Fruit fly (Drosophila melanogaster): ENCODE results near the gene CG9008.
A peak's percentile ranks its signal among the peaks of the same experiment; 100 is the strongest.

Gene CG9008

dm6 chr2L:13783264-13784154, 3.5 kb upstream of the CG9008 start, which contains the start of gene Eato (continued):
- TF ChIP-seq CG31627 (GFP tag; optimal IDR thresholded peaks at IDR 0.05), result peak; percentile 33
- TF ChIP-seq topi (GFP tag; optimal IDR thresholded peaks at IDR 0.05), result peak; percentile 6
- no peak for TF ChIP-seq CG11762 (GFP tag; optimal IDR thresholded peaks at IDR 0.05; ENCODE audit: insufficient read depth)
- TF ChIP-seq pdm3 (GFP tag; optimal IDR thresholded peaks at IDR 0.05), result no peak
- TF ChIP-seq CG6276 (GFP tag; optimal IDR thresholded peaks at IDR 0.05), result no peak
- TF ChIP-seq CG8319 (GFP tag; optimal IDR thresholded peaks at IDR 0.05), result peak; percentile 17
- TF ChIP-seq Hr39 (GFP tag; optimal IDR thresholded peaks at IDR 0.05), result no peak
- TF ChIP-seq lz (GFP tag; optimal IDR thresholded peaks at IDR 0.05), result no peak
- TF ChIP-seq CG10669 (GFP tag; optimal IDR thresholded peaks at IDR 0.05), result no peak
- peak; percentile 81 for TF ChIP-seq Eip78C (GFP tag)
- no peak for TF ChIP-seq dsx (GFP tag; optimal IDR thresholded peaks at IDR 0.05; ENCODE audit: poor library complexity, severe bottlenecking)
- TF ChIP-seq eg (GFP tag; IDR thresholded peaks at IDR 0.05), result no peak; the same call in 2 of the 3 replicates
- no peak for TF ChIP-seq CG4318 (GFP tag; optimal IDR thresholded peaks at IDR 0.05)
- TF ChIP-seq OdsH (GFP tag; optimal IDR thresholded peaks at IDR 0.05), result no peak
- TF ChIP-seq Hr4 (GFP tag; optimal IDR thresholded peaks at IDR 0.05), result no peak
- no peak for TF ChIP-seq CG15336 (GFP tag; IDR thresholded peaks at IDR 0.05)
- TF ChIP-seq Lpt (GFP tag; optimal IDR thresholded peaks at IDR 0.05), result no peak
- no peak for TF ChIP-seq CG7368 (GFP tag; optimal IDR thresholded peaks at IDR 0.05)
- 0 out of 3 replicates have a peak, but pooled peaks have one; percentile 41 for TF ChIP-seq CG8119 (GFP tag; IDR thresholded peaks at IDR 0.05)
- no peak for TF ChIP-seq salr (GFP tag; optimal IDR thresholded peaks at IDR 0.05)
- TF ChIP-seq esn (GFP tag; optimal IDR thresholded peaks at IDR 0.05), result peak; percentile 43
- no peak for TF ChIP-seq CG32006 (GFP tag; optimal IDR thresholded peaks at IDR 0.05)
- no peak for TF ChIP-seq ss (GFP tag; optimal IDR thresholded peaks at IDR 0.05)
- no peak for TF ChIP-seq CG8632 (GFP tag; optimal IDR thresholded peaks at IDR 0.05)
- no peak for TF ChIP-seq Eip75B (GFP tag; optimal IDR thresholded peaks at IDR 0.05)
- TF ChIP-seq Met (GFP tag; optimal IDR thresholded peaks at IDR 0.05), result no peak
- TF ChIP-seq CG6854 (GFP tag; optimal IDR thresholded peaks at IDR 0.05), result no peak
- TF ChIP-seq CG6163 (GFP tag; IDR thresholded peaks at IDR 0.05), result no peak; the same call in 2 of the 3 replicates
- TF ChIP-seq Gug (GFP tag; IDR thresholded peaks at IDR 0.05), result peak; percentile 33; the same call in 1 of the 2 replicates
- TF ChIP-seq vri (GFP tag; optimal IDR thresholded peaks at IDR 0.05), result no peak

dm6 chr2L:13779795-13780108, 213 bp downstream of the CG9008 start:
- TF ChIP-seq CG31627 (GFP tag; optimal IDR thresholded peaks at IDR 0.05) (no peak), CG8319 (GFP tag; optimal IDR thresholded peaks at IDR 0.05) (no peak), CG6808 (GFP tag; optimal IDR thresholded peaks at IDR 0.05) (no peak), CG3919 (GFP tag; optimal IDR thresholded peaks at IDR 0.05) (no peak), Blimp-1 (GFP tag; optimal IDR thresholded peaks at IDR 0.05) (no peak), CG8119 (GFP tag; IDR thresholded peaks at IDR 0.05) (no peak), CG6854 (GFP tag; optimal IDR thresholded peaks at IDR 0.05) (no peak), Sox15 (GFP tag; optimal IDR thresholded peaks at IDR 0.05) (no peak), CG16779 (tag; optimal IDR thresholded peaks at IDR 0.05) (no peak), CG9139 (GFP tag; optimal IDR thresholded peaks at IDR 0.05) (no peak)

- TF ChIP-seq svp (GFP tag), result peak; percentile 83
- no peak for TF ChIP-seq Gug (GFP tag; IDR thresholded peaks at IDR 0.05)
Observed at dm6 chr2L:13779162-13779561, 803 bp downstream of the CG9008 start.
